Worm (Caenorhabditis elegans) whole organism, L3 larva: ENCODE measurements around the gene K07F5.6.
"Not testable (repeated sequence)": the region's sequence is repeated elsewhere in the genome, so short reads cannot be mapped to it uniquely, and the experiment has no call there.

Experiments
- R02D3.7 ChIP-seq: fragments of 150-350 bp; optimal IDR thresholded peaks from 2 replicates; lab custom pipeline; 2014; ENCODE audit warnings: missing biosample characterization, missing genetic modification characterization
- ZK546.5 ChIP-seq: sonication (generic microtip); optimal IDR thresholded peaks from 2 replicates; lab custom pipeline; 2017; ENCODE audit warnings: missing biosample characterization, missing genetic modification characterization
- aly-2 ChIP-seq: fragments of 150-350 bp; optimal IDR thresholded peaks from 2 replicates; lab custom pipeline; 2014; ENCODE audit warnings: missing biosample characterization, missing genetic modification characterization
- ama-1 ChIP-seq: fragments of 150-350 bp; optimal IDR thresholded peaks from 2 replicates; lab custom pipeline; 2018
- ceh-16 ChIP-seq: sonication (generic microtip); optimal IDR thresholded peaks from 2 replicates; lab custom pipeline; 2017; ENCODE audit warnings: missing biosample characterization, missing genetic modification characterization
- ceh-28 ChIP-seq: fragments of 150-350 bp; optimal IDR thresholded peaks from 2 replicates; lab custom pipeline; 2014; ENCODE audit warnings: missing biosample characterization, missing genetic modification reagents, missing genetic modification characterization
- daf-12 ChIP-seq: fragments of 150-350 bp; optimal IDR thresholded peaks from 2 replicates; lab custom pipeline; 2014; ENCODE audit warnings: missing biosample characterization, missing genetic modification reagents, missing genetic modification characterization
- egl-27 ChIP-seq: sonication (generic microtip); optimal IDR thresholded peaks from 4 replicates; lab custom pipeline; 2017; ENCODE audit warnings: missing biosample characterization, missing genetic modification reagents, missing genetic modification characterization
- elt-2 ChIP-seq: sonication (generic microtip); optimal IDR thresholded peaks from 2 replicates; lab custom pipeline; 2016; ENCODE audit warnings: missing genetic modification reagents, mild to moderate bottlenecking, missing genetic modification characterization, missing compliant biosample characterization
- elt-3 ChIP-seq, 3 experiments: fragments of 150-350 bp in 1 of 3; sonication (generic microtip) in 2 of 3; optimal IDR thresholded peaks; 2 replicates in 2 of 3; 4 replicates in 1 of 3; lab custom pipeline; 2014 to 2017; ENCODE audit warnings: missing biosample characterization in 3 of 3, missing genetic modification characterization in 3 of 3
- eor-1 ChIP-seq, 2 experiments: fragments of 150-350 bp; optimal IDR thresholded peaks; 2 replicates each; lab custom pipeline; 2014 to 2018; ENCODE audit warnings: missing biosample characterization in 2 of 2, missing genetic modification characterization in 2 of 2
- fkh-10 ChIP-seq: sonication (generic microtip); optimal IDR thresholded peaks from 2 replicates; lab custom pipeline; 2017; ENCODE audit warnings: missing biosample characterization, missing genetic modification reagents, missing genetic modification characterization
- fkh-2 ChIP-seq: fragments of 150-350 bp; optimal IDR thresholded peaks from 2 replicates; lab custom pipeline; 2014; ENCODE audit warnings: missing biosample characterization, missing genetic modification reagents, missing genetic modification characterization
- fos-1 ChIP-seq: fragments of 150-350 bp; optimal IDR thresholded peaks from 2 replicates; lab custom pipeline; 2014; ENCODE audit warnings: missing biosample characterization, missing genetic modification characterization
- hmg-11 ChIP-seq: sonication (generic microtip); optimal IDR thresholded peaks from 2 replicates; lab custom pipeline; 2016; ENCODE audit warnings: missing genetic modification characterization, missing compliant biosample characterization
- jun-1 ChIP-seq: fragments of 150-350 bp; optimal IDR thresholded peaks from 2 replicates; lab custom pipeline; 2014; ENCODE audit warnings: missing biosample characterization, missing genetic modification reagents, missing genetic modification characterization
- lin-15B ChIP-seq: fragments of 150-350 bp; optimal IDR thresholded peaks from 2 replicates; lab custom pipeline; 2014; ENCODE audit warnings: missing biosample characterization, missing genetic modification characterization
- lin-39 ChIP-seq: fragments of 150-350 bp; optimal IDR thresholded peaks from 2 replicates; lab custom pipeline; 2018; ENCODE audit warnings: missing biosample characterization, missing genetic modification reagents, missing genetic modification characterization
- lsy-12 ChIP-seq: sonication (generic microtip); optimal IDR thresholded peaks from 2 replicates; lab custom pipeline; 2016; ENCODE audit warnings: mild to moderate bottlenecking, missing genetic modification characterization, missing compliant biosample characterization
- mdl-1 ChIP-seq: fragments of 150-350 bp; optimal IDR thresholded peaks from 2 replicates; lab custom pipeline; 2014; ENCODE audit warnings: missing biosample characterization, missing genetic modification characterization
- nfya-1 ChIP-seq: sonication (generic microtip); optimal IDR thresholded peaks from 2 replicates; lab custom pipeline; 2017; ENCODE audit warnings: missing genetic modification characterization, mild to moderate bottlenecking, missing compliant biosample characterization, antibody characterized with exemption, moderate library complexity; ENCODE audit not compliant: insufficient read depth
- nhr-11 ChIP-seq: fragments of 150-350 bp; optimal IDR thresholded peaks from 2 replicates; lab custom pipeline; 2014; ENCODE audit warnings: missing biosample characterization, missing genetic modification characterization
- nhr-23 ChIP-seq: fragments of 150-350 bp; optimal IDR thresholded peaks from 2 replicates; lab custom pipeline; 2014; ENCODE audit warnings: missing biosample characterization, missing genetic modification reagents, missing genetic modification characterization
- nhr-237 ChIP-seq: fragments of 150-350 bp; optimal IDR thresholded peaks from 2 replicates; lab custom pipeline; 2014; ENCODE audit warnings: missing biosample characterization, missing genetic modification characterization
- nhr-25 ChIP-seq: sonication (generic microtip); optimal IDR thresholded peaks from 2 replicates; lab custom pipeline; 2017; ENCODE audit warnings: missing biosample characterization, missing genetic modification characterization
- nhr-28 ChIP-seq: fragments of 150-350 bp; optimal IDR thresholded peaks from 2 replicates; lab custom pipeline; 2014; ENCODE audit warnings: missing biosample characterization, missing genetic modification characterization
- nhr-43 ChIP-seq: sonication (generic microtip); optimal IDR thresholded peaks from 2 replicates; lab custom pipeline; 2016; ENCODE audit warnings: mild to moderate bottlenecking, missing genetic modification characterization, missing compliant biosample characterization; ENCODE audit not compliant: poor library complexity, severe bottlenecking
- nhr-67 ChIP-seq: fragments of 150-350 bp; optimal IDR thresholded peaks from 2 replicates; lab custom pipeline; 2014; ENCODE audit warnings: missing biosample characterization, missing genetic modification characterization
- nhr-76 ChIP-seq: fragments of 150-350 bp; sonication (generic microtip); optimal IDR thresholded peaks from 5 replicates; lab custom pipeline; 2014; ENCODE audit warnings: missing biosample characterization, missing genetic modification characterization
- pha-4 ChIP-seq: fragments of 150-350 bp; optimal IDR thresholded peaks from 2 replicates; lab custom pipeline; 2014; ENCODE audit warnings: missing biosample characterization, missing genetic modification reagents, missing genetic modification characterization
- pqm-1 ChIP-seq: fragments of 150-350 bp; optimal IDR thresholded peaks from 2 replicates; lab custom pipeline; 2017; ENCODE audit warnings: missing biosample characterization, missing genetic modification characterization, inconsistent platforms
- skn-1 ChIP-seq: fragments of 150-350 bp; optimal IDR thresholded peaks from 2 replicates; lab custom pipeline; 2014; ENCODE audit warnings: missing biosample characterization, missing genetic modification characterization
- snpc-4 ChIP-seq: fragments of 150-350 bp; optimal IDR thresholded peaks from 2 replicates; lab custom pipeline; 2014; ENCODE audit warnings: missing biosample characterization, missing genetic modification characterization
- tbx-2 ChIP-seq: sonication (generic microtip); optimal IDR thresholded peaks from 2 replicates; lab custom pipeline; 2016; ENCODE audit warnings: mild to moderate bottlenecking, missing genetic modification characterization, missing compliant biosample characterization
- unc-62 ChIP-seq: fragments of 150-350 bp; sonication (generic microtip); optimal IDR thresholded peaks from 4 replicates; lab custom pipeline; 2014; ENCODE audit warnings: missing biosample characterization, missing genetic modification reagents, missing genetic modification characterization
- zag-1 ChIP-seq: fragments of 150-350 bp; optimal IDR thresholded peaks from 2 replicates; lab custom pipeline; 2014; ENCODE audit warnings: missing biosample characterization, missing genetic modification characterization
- ztf-11 ChIP-seq: fragments of 150-350 bp; optimal IDR thresholded peaks from 2 replicates; lab custom pipeline; 2014; ENCODE audit warnings: missing biosample characterization, missing genetic modification characterization
- ztf-4 ChIP-seq: fragments of 150-350 bp; optimal IDR thresholded peaks from 2 replicates; lab custom pipeline; 2014; ENCODE audit warnings: missing biosample characterization, missing genetic modification characterization

The K07F5.6 gene

DNA sequence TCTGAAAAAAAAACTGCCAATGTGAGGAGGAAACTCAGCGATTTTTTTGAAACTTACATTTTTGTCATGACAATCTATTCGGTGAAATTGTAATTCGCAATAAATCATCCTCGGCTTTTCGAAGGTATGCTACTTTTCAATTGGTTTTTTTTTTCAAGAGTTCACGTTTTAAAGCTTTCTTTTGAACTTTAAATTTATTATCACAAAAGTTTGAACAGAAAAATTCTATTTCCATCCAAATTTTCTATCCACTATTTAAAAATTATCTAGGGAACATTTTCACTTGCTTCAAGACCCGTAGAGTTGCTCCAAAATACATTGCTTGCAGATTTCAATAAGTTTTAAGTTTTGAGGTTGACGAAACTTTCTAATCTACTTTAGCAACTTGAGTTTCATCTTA is at the start of gene K07F5.6:
Gene K07F5.6 (minus strand): TSS at position 101 of the 400 bp plus-strand sequence.
- TF ChIP-seq ztf-4, result no peak
- TF ChIP-seq aly-2 (tag; lab: Kevin White, UChicago), result no peak
- TF ChIP-seq fkh-2, result no peak
- TF ChIP-seq, all 47 proteins: peak for 0

- TF ChIP-seq nfya-1 (tag; lab: Kevin White, UChicago) (no peak), R02D3.7 (tag; lab: Kevin White, UChicago) (no peak), pha-4 (no peak), nhr-237 (tag; lab: Kevin White, UChicago) (no peak), mdl-1 (tag; lab: Kevin White, UChicago) (no peak), nhr-23 (tag; lab: Kevin White, UChicago) (no peak), daf-12 (tag; lab: Kevin White, UChicago) (no peak), pqm-1 (tag; lab: Kevin White, UChicago) (no peak)
Measured at ce11 chrIV:9895088-9895487, 48.6 kb upstream of the K07F5.6 start, which contains the start of gene ssp-32. Gene ssp-32 (plus strand): TSS chrIV:9895388.

ce11 chrIV:9894331-9894730 is 47.9 kb upstream of the K07F5.6 start, which contains the start of gene msp-77:
Gene msp-77 (plus strand): TSS chrIV:9894631.
- TF ChIP-seq jun-1; fkh-2; pqm-1 (tag; lab: Kevin White, UChicago): not testable (repeated sequence)

DNA sequence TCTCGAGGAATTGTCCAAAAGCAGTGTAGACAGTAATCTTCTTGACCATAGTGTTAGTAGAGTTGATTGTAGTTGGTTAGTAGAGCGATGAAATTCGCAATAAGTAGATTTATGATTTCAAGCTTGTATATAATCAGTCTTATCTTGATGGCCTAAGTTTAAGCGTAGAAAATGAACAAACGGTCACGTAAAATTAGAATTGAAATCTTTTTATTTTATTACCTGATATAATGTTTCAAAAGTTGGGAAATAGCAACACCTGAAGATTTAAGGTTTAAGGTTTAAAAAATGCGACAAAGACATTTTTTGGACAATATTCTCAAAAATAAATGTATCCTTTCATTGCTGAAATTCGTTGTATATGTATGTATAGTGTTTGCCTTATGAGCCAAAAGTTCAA is 47.2 kb upstream of the K07F5.6 start, which contains the start of gene sss-1:
Gene sss-1 (minus strand): TSS at position 101 of the 400 bp plus-strand sequence.
- TF ChIP-seq hmg-11 (tag; lab: Kevin White, UChicago); ceh-28 (tag; lab: Kevin White, UChicago); ztf-4: not testable (repeated sequence)

DNA sequence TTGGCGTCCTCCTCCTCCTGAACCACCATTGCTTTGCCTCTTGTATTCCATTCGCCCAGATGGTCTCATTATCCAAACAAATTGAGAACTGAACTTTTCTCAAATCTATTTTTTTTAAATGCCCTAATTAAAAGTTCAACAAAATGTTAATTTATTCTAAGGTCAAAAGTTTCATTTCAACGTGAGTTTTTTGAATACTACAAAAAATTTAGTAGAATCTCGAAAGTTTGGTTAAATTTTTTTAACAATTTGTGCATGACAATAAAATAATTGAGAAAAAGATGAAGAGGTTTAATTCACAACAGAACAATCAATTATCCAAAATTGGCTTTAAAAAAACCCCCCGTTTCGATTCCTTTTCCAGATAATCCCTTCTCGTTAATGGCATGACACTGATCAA is 45.5 kb upstream of the K07F5.6 start, which contains the start of gene F32B6.4:
Gene F32B6.4 (minus strand): TSS at position 101 of the 400 bp plus-strand sequence.
- no peak for TF ChIP-seq elt-2

- TF ChIP-seq eor-1 (tag; optimal IDR thresholded peaks at IDR 0.05; lab: Kevin White, UChicago), result no peak
- no peak for TF ChIP-seq fkh-2
- no peak for TF ChIP-seq fkh-10 (GFP tag; lab: Kevin White, UChicago)
- no peak for TF ChIP-seq ZK546.5 (tag; lab: Kevin White, UChicago)
- TF ChIP-seq egl-27 (tag; lab: Kevin White, UChicago), result no peak
- TF ChIP-seq ama-1 (lab: Kevin White, UChicago), result no peak
- TF ChIP-seq nfya-1 (tag; lab: Kevin White, UChicago), result no peak
Measured at ce11 chrIV:9889857-9890256, 43.4 kb upstream of the K07F5.6 start, which contains the start of gene ttbk-3. Gene ttbk-3 (minus strand): TSS chrIV:9889957.

- TF ChIP-seq fos-1 (tag; lab: Kevin White, UChicago) (no peak), unc-62 (GFP tag; lab: Kevin White, UChicago) (no peak), egl-27 (tag; lab: Kevin White, UChicago) (no peak), zag-1 (tag; lab: Kevin White, UChicago) (no peak), eor-1 (tag; optimal IDR thresholded peaks at IDR 0.05; lab: Kevin White, UChicago) (no peak), nhr-76 (no peak), hmg-11 (tag; lab: Kevin White, UChicago) (peak; percentile 19), skn-1 (tag; lab: Kevin White, UChicago) (no peak), nhr-11 (no peak), ztf-11 (tag; lab: Kevin White, UChicago) (no peak), daf-12 (tag; lab: Kevin White, UChicago) (no peak), snpc-4 (tag; lab: Kevin White, UChicago) (peak; percentile 61), ama-1 (lab: Kevin White, UChicago) (no peak), nhr-23 (tag; lab: Kevin White, UChicago) (no peak), nhr-43 (no peak), ztf-4 (no peak), nhr-25 (tag; lab: Kevin White, UChicago) (no peak), nfya-1 (tag; lab: Kevin White, UChicago) (no peak), aly-2 (tag; lab: Kevin White, UChicago) (no peak), fkh-2 (no peak), tbx-2 (tag; lab: Kevin White, UChicago) (no peak), fkh-10 (GFP tag; lab: Kevin White, UChicago) (no peak), lin-39 (tag; lab: Kevin White, UChicago) (peak; percentile 59), mdl-1 (tag; lab: Kevin White, UChicago) (no peak), lin-15B (peak; percentile 78), ceh-16 (no peak), pqm-1 (tag; lab: Kevin White, UChicago) (peak; percentile 13), R02D3.7 (tag; lab: Kevin White, UChicago) (no peak), nhr-28 (tag; lab: Kevin White, UChicago) (no peak), nhr-67 (tag; lab: Kevin White, UChicago) (no peak), elt-3 (tag; optimal IDR thresholded peaks at IDR 0.05; lab: Kevin White, UChicago) (no peak), elt-2 (peak; percentile 34), lsy-12 (tag; lab: Kevin White, UChicago) (no peak)
Measured at ce11 chrIV:9884257-9884656, 37.8 kb upstream of the K07F5.6 start, which contains the start of the genes prp-18 and mccc-1. Gene prp-18 (minus strand): TSS chrIV:9884383. Gene mccc-1 (plus strand): TSS chrIV:9884570.
